Worm (Caenorhabditis elegans): ENCODE data around the gene D2045.7.
A peak's percentile ranks its signal among the peaks of the same experiment; 100 is the strongest.
"Not testable (repeated sequence)": the region's sequence is repeated elsewhere in the genome, so short reads cannot be mapped to it uniquely, and the experiment has no call there.

Gene D2045.7

DNA sequence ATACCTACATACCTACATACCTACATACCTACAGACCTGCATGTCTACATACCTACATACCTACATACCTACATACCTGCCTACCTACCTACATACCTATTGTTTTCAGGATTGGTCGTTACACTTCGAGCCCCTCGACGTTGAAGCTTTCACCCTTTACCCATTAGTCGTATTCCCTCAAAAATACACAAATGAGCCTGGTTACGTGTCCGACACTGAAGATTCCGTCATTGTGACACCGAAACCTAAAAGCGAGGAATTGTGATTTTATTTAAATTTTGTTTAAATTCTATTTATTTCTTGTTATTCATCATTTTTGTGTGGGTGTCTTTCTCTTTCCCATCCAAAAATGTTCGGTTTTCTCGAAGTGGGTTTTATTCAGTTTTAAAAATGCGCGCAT is at the start of gene D2045.7:
TSS of gene D2045.7 (plus strand) at position 301 of the 400 bp plus-strand sequence.
- no peak for TF ChIP-seq egl-27 (tag; optimal IDR thresholded peaks at IDR 0.05)
- TF ChIP-seq nhr-237 (tag; optimal IDR thresholded peaks at IDR 0.05) = no peak
- TF ChIP-seq nhr-12 (tag; optimal IDR thresholded peaks at IDR 0.05) = no peak
- TF ChIP-seq ztf-11 (tag; optimal IDR thresholded peaks at IDR 0.05) = no peak
- no peak for TF ChIP-seq nhr-76 (tag; optimal IDR thresholded peaks at IDR 0.05)
- no peak for TF ChIP-seq hmg-11 (tag; optimal IDR thresholded peaks at IDR 0.05)
- no peak for TF ChIP-seq lin-15B (tag; optimal IDR thresholded peaks at IDR 0.05)
- TF ChIP-seq ceh-9 (tag; optimal IDR thresholded peaks at IDR 0.05) = no peak
- TF ChIP-seq nhr-11 (tag; optimal IDR thresholded peaks at IDR 0.05) = no peak
- TF ChIP-seq lin-39 (tag; optimal IDR thresholded peaks at IDR 0.05) = no peak
- TF ChIP-seq nhr-77 (tag; optimal IDR thresholded peaks at IDR 0.05) = no peak
- no peak for TF ChIP-seq R02D3.7 (tag; optimal IDR thresholded peaks at IDR 0.05)
- TF ChIP-seq unc-39 (tag; optimal IDR thresholded peaks at IDR 0.05) = no peak
- no peak for TF ChIP-seq nhr-23 (tag; optimal IDR thresholded peaks at IDR 0.05)

DNA sequence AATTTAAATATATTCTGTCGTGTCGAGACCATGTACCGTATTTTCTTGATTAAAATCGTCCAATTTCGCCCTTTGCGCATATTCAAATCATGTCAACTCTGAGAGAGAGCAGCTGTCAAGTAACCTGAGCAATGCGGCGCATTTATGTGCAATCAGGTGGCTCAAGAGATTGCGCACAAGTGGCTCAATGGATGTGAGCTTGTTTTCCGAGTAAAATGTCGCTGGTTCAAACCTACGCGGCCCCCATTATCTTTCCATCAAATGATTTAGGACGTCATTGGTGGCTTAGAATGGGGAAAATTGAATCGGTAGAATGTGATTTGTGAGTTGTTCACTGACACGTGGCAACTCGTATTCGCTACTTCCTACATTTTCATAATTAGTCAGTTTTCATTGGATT is 47.2 kb upstream of the D2045.7 start:
- TF ChIP-seq hmg-11 (tag; optimal IDR thresholded peaks at IDR 0.05) = no peak
- no peak for TF ChIP-seq daf-12 (tag; optimal IDR thresholded peaks at IDR 0.05)
- TF ChIP-seq pha-4 (tag; optimal IDR thresholded peaks at IDR 0.05) = no peak
- TF ChIP-seq fkh-2 (tag; optimal IDR thresholded peaks at IDR 0.05) = no peak
- no peak for TF ChIP-seq ama-1 (optimal IDR thresholded peaks at IDR 0.05)
- no peak for TF ChIP-seq sea-2 (GFP tag; optimal IDR thresholded peaks at IDR 0.05)
- TF ChIP-seq nhr-76 (tag; optimal IDR thresholded peaks at IDR 0.05) = no peak
- peak; percentile 12 for TF ChIP-seq lin-15B (tag; optimal IDR thresholded peaks at IDR 0.05)
- no peak for TF ChIP-seq nhr-25 (tag; optimal IDR thresholded peaks at IDR 0.05)
- no peak for TF ChIP-seq jun-1 (tag; optimal IDR thresholded peaks at IDR 0.05)
- no peak for TF ChIP-seq ceh-16 (tag; optimal IDR thresholded peaks at IDR 0.05)
- TF ChIP-seq egl-5 (tag; optimal IDR thresholded peaks at IDR 0.05) = no peak
- TF ChIP-seq egl-27 (tag; optimal IDR thresholded peaks at IDR 0.05) = no peak
- no peak for TF ChIP-seq aly-2 (tag; optimal IDR thresholded peaks at IDR 0.05)
- no peak for TF ChIP-seq ceh-82 (tag; optimal IDR thresholded peaks at IDR 0.05)
- TF ChIP-seq ceh-9 (tag; optimal IDR thresholded peaks at IDR 0.05) = no peak
- no peak for TF ChIP-seq unc-39 (tag; optimal IDR thresholded peaks at IDR 0.05)
- no peak for TF ChIP-seq elt-1 (tag; optimal IDR thresholded peaks at IDR 0.05)
- TF ChIP-seq elt-2 (tag; optimal IDR thresholded peaks at IDR 0.05) = no peak
- peak; percentile 90 for TF ChIP-seq lin-39 (tag; optimal IDR thresholded peaks at IDR 0.05)
- TF ChIP-seq zag-1 (tag; optimal IDR thresholded peaks at IDR 0.05) = no peak
- TF ChIP-seq nhr-11 (tag; optimal IDR thresholded peaks at IDR 0.05) = no peak
- no peak for TF ChIP-seq mml-1 (tag; optimal IDR thresholded peaks at IDR 0.05)
- TF ChIP-seq nfya-1 (tag; optimal IDR thresholded peaks at IDR 0.05; ENCODE audit: insufficient read depth) = peak; percentile 33

DNA sequence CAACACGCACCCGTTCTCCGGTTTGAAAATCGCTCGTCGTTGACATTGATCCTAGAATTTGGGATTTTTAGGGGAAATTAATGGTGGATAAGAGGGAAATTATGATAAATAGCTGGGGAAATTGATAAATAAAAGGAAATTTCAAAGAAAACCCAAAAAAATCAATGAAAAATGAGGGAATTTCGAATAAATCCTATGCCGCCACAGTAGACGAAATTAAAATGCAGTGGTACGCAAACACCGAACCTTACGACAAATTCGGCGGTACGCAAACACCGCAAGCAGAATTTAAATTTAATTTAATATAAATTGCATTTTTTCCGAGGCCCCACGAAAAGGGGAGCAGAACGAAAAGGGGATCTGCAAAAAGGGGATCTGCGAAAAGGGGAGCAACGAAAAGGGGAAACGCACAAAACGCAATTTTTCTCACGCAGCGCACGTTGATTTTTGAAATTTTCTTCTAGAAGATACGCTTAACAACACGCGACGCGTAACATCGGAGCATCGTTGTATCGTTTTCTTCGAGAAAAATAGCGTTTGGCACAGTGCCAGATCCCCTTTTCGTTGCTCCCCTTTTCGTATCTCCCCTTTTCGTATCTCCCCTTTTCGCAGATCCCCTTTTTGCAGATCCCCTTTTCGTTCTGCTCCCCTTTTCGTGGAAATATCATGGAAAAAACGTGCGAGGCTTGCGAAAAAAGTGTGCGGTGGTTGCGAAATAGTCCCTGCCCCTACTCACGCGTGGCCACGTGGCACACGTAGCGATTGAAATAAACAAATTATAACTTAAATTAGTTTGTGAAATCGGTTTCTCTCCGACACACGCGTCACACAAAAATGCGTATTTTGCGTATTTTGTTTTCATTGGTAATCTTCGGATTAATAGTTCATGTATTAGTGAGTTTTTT is 43.1 kb upstream of the D2045.7 start, which contains the start of the genes smrd-1 and enu-3.1:
TSS of gene smrd-1 (minus strand) at position 51 of the 905 bp plus-strand sequence.
TSS of gene enu-3.1 (plus strand) at position 339 of the 905 bp plus-strand sequence.
- TF ChIP-seq pqm-1 (tag; optimal IDR thresholded peaks at IDR 0.05) (peak; percentile 0), nhr-43 (tag; optimal IDR thresholded peaks at IDR 0.05; ENCODE audit: poor library complexity, severe bottlenecking) (peak; percentile 30), hmg-11 (tag; optimal IDR thresholded peaks at IDR 0.05) (peak; percentile 22), lin-15B (tag; optimal IDR thresholded peaks at IDR 0.05) (peak; percentile 78), lin-39 (tag; optimal IDR thresholded peaks at IDR 0.05) (peak; percentile 29), nhr-23 (tag; optimal IDR thresholded peaks at IDR 0.05) (peak; percentile 2), nfya-1 (tag; optimal IDR thresholded peaks at IDR 0.05; ENCODE audit: insufficient read depth) (peak; percentile 67), fkh-10 (GFP tag; optimal IDR thresholded peaks at IDR 0.05) (peak; percentile 29), tbx-2 (tag; optimal IDR thresholded peaks at IDR 0.05) (peak; percentile 2), pha-4 (tag; optimal IDR thresholded peaks at IDR 0.05) (peak; percentile 5)

DNA sequence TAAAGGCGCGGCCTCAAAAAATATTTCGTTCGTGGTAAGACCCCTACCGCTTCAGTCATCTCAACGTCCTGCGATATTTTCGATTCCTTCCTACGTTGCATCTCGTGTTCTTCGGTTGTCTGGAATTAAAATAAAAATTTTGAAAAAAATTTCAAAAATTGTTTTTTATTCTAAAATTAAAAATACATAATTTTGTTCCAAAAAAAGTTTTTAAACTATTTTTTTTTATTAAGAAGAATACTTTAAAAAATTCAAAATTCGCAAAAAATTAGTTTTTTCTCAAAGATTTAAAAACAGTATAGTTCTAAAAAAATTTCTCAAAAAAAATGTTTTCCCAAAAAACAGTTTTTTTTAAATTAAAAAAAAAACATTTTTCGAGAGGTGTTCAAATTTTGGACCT is 40.5 kb upstream of the D2045.7 start, which contains the start of gene H04D03.6:
TSS of gene H04D03.6 (minus strand) at position 101 of the 400 bp plus-strand sequence.
- TF ChIP-seq elt-1, pha-4, aly-2 (tag; optimal IDR thresholded peaks at IDR 0.05): not testable (repeated sequence)
